Fruit fly (Drosophila melanogaster): ENCODE measurements around the gene GluRIID.

DNA sequence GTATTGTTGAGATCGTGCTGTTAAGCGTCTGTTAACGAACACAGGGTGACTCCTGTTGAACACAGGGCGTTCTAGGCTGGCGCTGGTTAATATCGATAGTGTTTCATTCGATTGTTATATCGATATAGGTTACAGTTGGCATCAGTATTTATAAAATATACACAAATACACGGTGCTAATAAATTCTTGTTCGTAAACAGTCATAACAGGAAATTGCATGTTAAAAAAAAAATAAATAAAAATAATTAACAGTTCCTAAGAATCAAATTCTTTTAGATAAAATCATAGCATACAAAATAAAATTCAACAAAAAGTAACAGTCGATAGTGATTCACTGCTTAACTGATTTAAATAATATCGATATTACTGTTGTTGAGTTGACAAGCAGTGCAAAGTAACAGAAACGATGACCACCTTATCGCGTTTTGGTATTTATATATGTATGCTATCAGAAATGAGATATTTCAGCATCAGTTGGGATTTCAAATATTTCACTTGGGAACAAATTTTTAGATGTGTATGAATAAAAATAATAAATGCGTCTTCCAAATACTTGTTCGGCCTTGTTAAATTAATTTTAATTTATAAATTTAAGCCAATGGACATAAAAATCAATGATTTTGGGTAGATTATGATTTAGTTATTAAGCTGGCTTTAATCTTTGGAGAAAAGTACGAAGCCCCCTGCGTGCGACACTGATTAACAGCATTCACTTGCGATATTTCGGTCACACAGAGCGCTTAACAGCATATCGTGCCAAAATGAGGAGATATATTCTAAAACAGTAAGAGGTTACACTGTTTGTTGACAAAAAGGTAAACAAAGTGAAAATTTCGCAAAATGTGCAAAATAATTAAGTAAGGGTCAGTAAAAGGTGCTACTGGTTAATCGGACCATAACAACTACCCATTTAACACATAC lies 17.3 kb downstream of the GluRIID start, which contains the start of the genes Pi3K92E and Lrrk:
- TF ChIP-seq h (GFP tag; optimal IDR thresholded peaks at IDR 0.05) = peak; percentile 12
- TF ChIP-seq usp (GFP tag; optimal IDR thresholded peaks at IDR 0.05) = no peak
- no peak for TF ChIP-seq Hr78 (GFP tag; optimal IDR thresholded peaks at IDR 0.05)
- no peak for TF ChIP-seq br (GFP tag; optimal IDR thresholded peaks at IDR 0.05)

Measured in whole organism, wandering third instar larva.